Worm (Caenorhabditis elegans): ENCODE measurements around the gene srd-46.

- no peak for TF ChIP-seq blmp-1 (tag; optimal IDR thresholded peaks at IDR 0.05)
- TF ChIP-seq unc-98 (GFP tag; IDR thresholded peaks at IDR 0.05), result no peak
- no peak for TF ChIP-seq lsy-2 (tag; optimal IDR thresholded peaks at IDR 0.05)
- TF ChIP-seq fos-1 (tag; optimal IDR thresholded peaks at IDR 0.05), result no peak
- TF ChIP-seq ztf-11 (tag; optimal IDR thresholded peaks at IDR 0.05), result no peak
- no peak for TF ChIP-seq hpl-2 (GFP tag; optimal IDR thresholded peaks at IDR 0.05)
- TF ChIP-seq lir-3 (tag; optimal IDR thresholded peaks at IDR 0.05; ENCODE audit: poor library complexity), result no peak
- no peak for TF ChIP-seq ceh-82 (tag; optimal IDR thresholded peaks at IDR 0.05)
These were observed 17.5 kb upstream of the srd-46 start for ce11 chrX:12314395-12314794.
